Worm (Caenorhabditis elegans): ENCODE results near the gene tsp-9.

Gene tsp-9

ce11 chrX:1223841-1224240 lies 22.0 kb upstream of the tsp-9 start:
- no peak for TF ChIP-seq rbr-2 (tag; optimal IDR thresholded peaks at IDR 0.05)
- TF ChIP-seq dve-1 (tag; optimal IDR thresholded peaks at IDR 0.05; ENCODE audit: insufficient read depth) = peak; percentile 1
- peak; percentile 21 for TF ChIP-seq nhr-6 (tag; optimal IDR thresholded peaks at IDR 0.05)

DNA sequence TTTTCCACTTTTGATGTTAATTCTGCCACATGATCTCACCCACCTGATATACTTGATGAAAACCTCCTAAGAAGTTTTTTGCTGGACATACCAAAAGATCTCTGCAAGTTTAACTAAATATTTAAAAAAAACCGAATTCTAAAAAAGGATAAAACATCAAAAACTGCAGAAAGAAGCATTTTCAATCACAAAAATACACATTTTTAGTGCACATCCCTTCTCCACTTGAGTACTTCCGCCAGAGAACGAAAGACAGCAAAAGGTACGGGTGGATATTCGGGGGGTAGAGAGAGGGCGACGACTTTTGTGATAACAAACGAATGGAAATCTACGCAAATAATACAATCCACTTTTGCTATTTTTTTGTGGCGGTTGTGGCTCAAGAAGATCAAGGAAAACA lies 15.2 kb upstream of the tsp-9 start, which contains the start of gene C46H3.2:
C46H3.2 (minus strand) TSS at position 101 of the 400 bp plus-strand sequence.
- TF ChIP-seq lin-39 (tag; optimal IDR thresholded peaks at IDR 0.05) = no peak
- TF ChIP-seq tag-97 (GFP tag; IDR thresholded peaks at IDR 0.05) = no peak
- TF ChIP-seq fos-1 (tag; optimal IDR thresholded peaks at IDR 0.05) = no peak
- no peak for TF ChIP-seq ztf-11 (tag; optimal IDR thresholded peaks at IDR 0.05)
- TF ChIP-seq aly-2 (tag; optimal IDR thresholded peaks at IDR 0.05) = no peak
- TF ChIP-seq set-16 (GFP tag; IDR thresholded peaks at IDR 0.05) = no peak
- no peak for TF ChIP-seq nhr-6 (tag; optimal IDR thresholded peaks at IDR 0.05)

ce11 chrX:1232074-1232473 lies 13.7 kb upstream of the tsp-9 start:
- TF ChIP-seq duxl-1 (tag; optimal IDR thresholded peaks at IDR 0.05; ENCODE audit: poor library complexity) = no peak
- TF ChIP-seq ceh-82 (tag; optimal IDR thresholded peaks at IDR 0.05) = no peak
- TF ChIP-seq nhr-28 (tag; optimal IDR thresholded peaks at IDR 0.05) = peak; percentile 17
- TF ChIP-seq daf-12 (tag; optimal IDR thresholded peaks at IDR 0.05) = no peak

- peak; percentile 68 for TF ChIP-seq egl-43 (GFP tag; IDR thresholded peaks at IDR 0.05)
- TF ChIP-seq vab-7 (GFP tag; IDR thresholded peaks at IDR 0.05) = 0 out of 2 replicates have a peak, but pooled peaks have one; percentile 21
- TF ChIP-seq snpc-1.2 (GFP tag; IDR thresholded peaks at IDR 0.05) = peak; percentile 68
- TF ChIP-seq ceh-44 (GFP tag; IDR thresholded peaks at IDR 0.05) = 0 out of 2 replicates have a peak, but pooled peaks have one; percentile 18
- 0 out of 2 replicates have a peak, but pooled peaks have one; percentile 13 for TF ChIP-seq Y48G9A.11 (GFP tag; IDR thresholded peaks at IDR 0.05)
Observed at ce11 chrX:1233889-1234288, 11.9 kb upstream of the tsp-9 start.

DNA sequence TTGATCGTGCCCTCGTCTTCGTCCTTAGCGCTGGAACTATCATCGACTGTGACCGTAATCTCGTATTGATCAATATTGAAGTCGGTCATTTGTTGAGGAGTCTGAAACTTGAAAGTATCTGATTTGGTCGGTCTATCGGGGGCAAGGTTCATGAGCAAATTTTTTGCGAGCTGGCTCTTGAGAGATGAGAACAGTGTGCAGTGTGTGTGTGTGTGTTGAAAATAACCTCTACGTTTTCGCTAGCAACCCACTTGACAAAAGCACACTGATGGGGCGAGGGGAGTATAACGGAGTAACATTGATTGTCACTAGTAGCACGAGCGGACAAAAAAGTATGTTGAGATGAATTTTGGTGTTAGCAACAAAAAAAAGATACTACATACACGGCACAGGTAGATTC lies 7.0 kb upstream of the tsp-9 start, which contains the start of gene C25G6.3:
C25G6.3 (minus strand) TSS at position 101 of the 400 bp plus-strand sequence.
- no peak for TF ChIP-seq nhr-25 (tag; optimal IDR thresholded peaks at IDR 0.05; ENCODE audit: borderline replicate concordance, insufficient read depth)
- TF ChIP-seq mep-1 (tag; optimal IDR thresholded peaks at IDR 0.05) = no peak
- TF ChIP-seq dpl-1 (GFP tag; optimal IDR thresholded peaks at IDR 0.05) = no peak

ce11 chrX:1242763-1243162 lies 3.1 kb upstream of the tsp-9 start:
- TF ChIP-seq nhr-6 (tag; optimal IDR thresholded peaks at IDR 0.05) = no peak
- no peak for TF ChIP-seq jun-1 (tag; optimal IDR thresholded peaks at IDR 0.05)
- TF ChIP-seq Y75B8A.6 (GFP tag; IDR thresholded peaks at IDR 0.05) = no peak
- no peak for TF ChIP-seq nhr-28 (tag; optimal IDR thresholded peaks at IDR 0.05)
- TF ChIP-seq lir-3 (tag; optimal IDR thresholded peaks at IDR 0.05) = no peak
- TF ChIP-seq spr-1 (tag; optimal IDR thresholded peaks at IDR 0.05) = no peak
- no peak for TF ChIP-seq dmd-6 (GFP tag; IDR thresholded peaks at IDR 0.05)
- TF ChIP-seq mxl-3 (GFP tag; optimal IDR thresholded peaks at IDR 0.05) = no peak
- no peak for TF ChIP-seq tag-97 (GFP tag; IDR thresholded peaks at IDR 0.05)
- TF ChIP-seq lin-13 (GFP tag; optimal IDR thresholded peaks at IDR 0.05) = no peak
- TF ChIP-seq lim-7 (GFP tag; IDR thresholded peaks at IDR 0.05) = no peak
- no peak for TF ChIP-seq F49E8.2 (tag; optimal IDR thresholded peaks at IDR 0.05; ENCODE audit: borderline replicate concordance)
- TF ChIP-seq ZK337.2 (GFP tag; IDR thresholded peaks at IDR 0.05) = no peak
- no peak for TF ChIP-seq nhr-76 (tag; optimal IDR thresholded peaks at IDR 0.05)
- TF ChIP-seq duxl-1 (tag; optimal IDR thresholded peaks at IDR 0.05; ENCODE audit: poor library complexity) = no peak
- no peak for TF ChIP-seq mep-1 (tag; optimal IDR thresholded peaks at IDR 0.05)
- no peak for TF ChIP-seq nhr-77 (tag; optimal IDR thresholded peaks at IDR 0.05)

Data from whole organism, L4 larva.